Worm (Caenorhabditis elegans): ENCODE results near the gene best-23.

The best-23 gene

DNA sequence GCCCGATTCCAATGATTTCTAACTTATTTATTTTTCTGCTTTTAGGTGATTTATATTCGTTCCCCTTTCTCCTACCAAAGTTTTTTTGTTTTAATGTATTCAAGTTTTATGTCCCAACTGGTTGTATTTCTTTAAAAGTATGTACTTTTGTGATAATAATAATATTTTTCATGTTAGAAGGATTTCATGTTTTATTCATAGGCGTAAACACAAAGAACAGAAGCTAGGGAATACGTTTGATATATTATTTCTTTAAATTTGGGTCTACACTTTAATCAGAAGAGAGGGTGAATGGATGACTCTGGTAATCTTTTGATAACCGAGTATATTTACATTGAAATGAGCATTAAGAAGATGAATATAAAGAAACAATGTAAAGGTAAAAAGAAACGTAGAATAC is 41.3 kb downstream of the best-23 start (continued):
- no peak for TF ChIP-seq sdz-12 (GFP tag; optimal IDR thresholded peaks at IDR 0.05)
- 0 out of 2 replicates have a peak, but pooled peaks have one; percentile 11 for TF ChIP-seq arid-1 (GFP tag; conservative IDR thresholded peaks at IDR 0.05)
- TF ChIP-seq skn-1 (tag; optimal IDR thresholded peaks at IDR 0.05): no peak
- no peak for TF ChIP-seq zag-1 (tag; optimal IDR thresholded peaks at IDR 0.05)
- TF ChIP-seq nhr-102 (tag; optimal IDR thresholded peaks at IDR 0.05): no peak
- no peak for TF ChIP-seq D1046.2 (GFP tag; IDR thresholded peaks at IDR 0.05)
- TF ChIP-seq mxl-2 (GFP tag; conservative IDR thresholded peaks at IDR 0.05): no peak
- TF ChIP-seq daf-12 (tag; optimal IDR thresholded peaks at IDR 0.05): no peak

DNA sequence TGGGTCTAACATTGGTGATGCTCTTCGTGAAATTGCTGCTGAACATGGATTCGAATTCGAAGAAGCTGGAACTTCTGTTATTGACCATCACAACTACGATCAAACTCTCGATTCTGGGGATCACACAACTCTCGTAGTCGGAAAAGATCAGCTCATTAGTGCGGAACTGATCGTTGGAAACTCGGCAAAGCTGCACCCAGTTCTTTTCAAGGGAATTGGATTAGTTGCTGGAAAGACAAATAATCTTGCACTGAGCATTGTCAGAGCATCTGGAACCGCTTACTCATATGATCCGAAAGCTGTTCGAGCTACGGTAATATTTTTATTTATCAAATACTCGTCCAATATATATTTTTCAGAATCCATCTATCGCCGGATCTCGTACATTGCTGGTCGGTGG is 42.5 kb downstream of the best-23 start:
- TF ChIP-seq ztf-11 (tag; optimal IDR thresholded peaks at IDR 0.05): no peak
- peak; percentile 66 for TF ChIP-seq aha-1 (tag)
- no peak for TF ChIP-seq Y105C5A.15 (GFP tag; IDR thresholded peaks at IDR 0.05)
- peak in 1 of 2 experiments; percentile 50 for TF ChIP-seq unc-62 (GFP tag; optimal IDR thresholded peaks at IDR 0.05 in 1 of 2)
- no peak for TF ChIP-seq unc-62 (tag; optimal IDR thresholded peaks at IDR 0.05)

DNA sequence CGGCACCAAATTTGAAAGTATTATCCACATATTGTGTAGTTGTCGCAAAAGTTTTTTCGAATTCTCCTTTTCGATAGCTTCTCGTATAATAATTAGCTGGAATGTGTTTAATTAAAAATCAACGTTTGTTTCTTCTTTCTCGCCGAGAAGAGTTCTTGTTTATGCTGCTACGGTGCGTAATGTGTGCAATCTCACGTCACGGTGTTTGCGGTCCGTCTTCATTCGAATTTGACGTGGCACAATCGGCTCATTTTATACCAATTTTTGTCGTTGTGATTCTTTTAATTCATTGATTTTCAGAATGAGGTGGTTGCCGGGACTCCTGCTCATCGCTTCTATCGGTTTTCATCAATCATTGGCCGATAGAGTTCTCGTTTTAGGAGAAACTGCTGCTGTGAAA is 43.2 kb downstream of the best-23 start, which contains the start of gene ostb-1:
Gene ostb-1, plus strand, starts transcription at position 301 of the 400 bp plus-strand sequence.
- TF ChIP-seq aly-2 (tag; optimal IDR thresholded peaks at IDR 0.05) (no peak), Y75B8A.6 (GFP tag; IDR thresholded peaks at IDR 0.05) (no peak), daf-8 (GFP tag; IDR thresholded peaks at IDR 0.05) (no peak), ZK337.2 (GFP tag; IDR thresholded peaks at IDR 0.05) (no peak), Y105C5A.15 (GFP tag; IDR thresholded peaks at IDR 0.05) (no peak), pqm-1 (tag; optimal IDR thresholded peaks at IDR 0.05) (no peak), F10B5.3 (tag; optimal IDR thresholded peaks at IDR 0.05) (no peak), daf-16 (GFP tag; optimal IDR thresholded peaks at IDR 0.05) (no peak), daf-16 (tag; optimal IDR thresholded peaks at IDR 0.05) (peak; percentile 72), R02D3.7 (tag; optimal IDR thresholded peaks at IDR 0.05) (no peak), hlh-30 (tag; optimal IDR thresholded peaks at IDR 0.05; ENCODE audit: insufficient read depth) (peak; percentile 2), egl-27 (tag; optimal IDR thresholded peaks at IDR 0.05) (no peak), unc-39 (tag; optimal IDR thresholded peaks at IDR 0.05) (no peak), ceh-82 (tag; optimal IDR thresholded peaks at IDR 0.05) (no peak), ceh-62 (tag; optimal IDR thresholded peaks at IDR 0.05) (no peak), aha-1 (tag) (no peak), nhr-6 (tag; optimal IDR thresholded peaks at IDR 0.05) (no peak), hif-1 (tag; optimal IDR thresholded peaks at IDR 0.05) (no peak), tag-97 (GFP tag; IDR thresholded peaks at IDR 0.05) (no peak), mes-2 (tag; optimal IDR thresholded peaks at IDR 0.05; ENCODE audit: poor library complexity, severe bottlenecking) (peak; percentile 55), mxl-3 (GFP tag; optimal IDR thresholded peaks at IDR 0.05) (no peak), php-3 (GFP tag; IDR thresholded peaks at IDR 0.05) (no peak), ceh-32 (tag; optimal IDR thresholded peaks at IDR 0.05; ENCODE audit: poor library complexity) (no peak), sdz-12 (GFP tag; optimal IDR thresholded peaks at IDR 0.05) (no peak), T20F7.1 (GFP tag; optimal IDR thresholded peaks at IDR 0.05) (peak; percentile 43), snpc-4 (tag; optimal IDR thresholded peaks at IDR 0.05) (no peak), nhr-76 (tag; optimal IDR thresholded peaks at IDR 0.05) (no peak), zip-11 (GFP tag; IDR thresholded peaks at IDR 0.05) (no peak), F26F4.8 (GFP tag; conservative IDR thresholded peaks at IDR 0.05) (no peak), dpl-1 (GFP tag; optimal IDR thresholded peaks at IDR 0.05) (peak; percentile 26), arid-1 (GFP tag; conservative IDR thresholded peaks at IDR 0.05) (no peak), jun-1 (tag; optimal IDR thresholded peaks at IDR 0.05) (no peak), dve-1 (tag; optimal IDR thresholded peaks at IDR 0.05; ENCODE audit: insufficient read depth) (peak; percentile 10), F37D6.2 (tag; optimal IDR thresholded peaks at IDR 0.05) (no peak), Y48G9A.11 (GFP tag; IDR thresholded peaks at IDR 0.05) (no peak), lin-13 (GFP tag; optimal IDR thresholded peaks at IDR 0.05) (no peak), ztf-7 (tag; optimal IDR thresholded peaks at IDR 0.05) (no peak), lsy-2 (tag; optimal IDR thresholded peaks at IDR 0.05) (peak in 1 of 2 experiments; percentile 82), lin-38 (GFP tag; IDR thresholded peaks at IDR 0.05) (peak; percentile 14; the same call in 1 of the 2 replicates), nhr-25 (tag; optimal IDR thresholded peaks at IDR 0.05; ENCODE audit: borderline replicate concordance, insufficient read depth) (no peak)
